Fruit fly (Drosophila melanogaster) whole organism, pupa: ENCODE data around the gene Ccp84Ae.

Source experiments
- CG13204 ChIP-seq: fragments of 200-800 bp; sonication (Bioruptor generic); optimal IDR thresholded peaks from 2 replicates; lab custom pipeline; 2018; ENCODE audit warnings: missing biosample characterization, mild to moderate bottlenecking, missing genetic modification characterization, moderate library complexity
- CG17806 ChIP-seq: fragments of 200-800 bp; sonication (Bioruptor generic); optimal IDR thresholded peaks from 2 replicates; lab custom pipeline; 2018; ENCODE audit warnings: missing biosample characterization, mild to moderate bottlenecking, missing genetic modification characterization, moderate library complexity
- CG34367 ChIP-seq: fragments of 200-800 bp; sonication (Bioruptor generic); optimal IDR thresholded peaks from 2 replicates; lab custom pipeline; 2018; ENCODE audit warnings: missing biosample characterization, mild to moderate bottlenecking, missing genetic modification characterization
- CG8301 ChIP-seq: fragments of 200-800 bp; sonication (Bioruptor generic); optimal IDR thresholded peaks from 2 replicates; lab custom pipeline; 2018; ENCODE audit warnings: missing biosample characterization, mild to moderate bottlenecking, missing genetic modification characterization
- D1 ChIP-seq: fragments of 200-800 bp; sonication (Bioruptor generic); optimal IDR thresholded peaks from 2 replicates; lab custom pipeline; 2018; ENCODE audit warnings: missing biosample characterization, mild to moderate bottlenecking, missing genetic modification characterization, moderate library complexity
- EcR ChIP-seq: fragments of 200-800 bp; sonication (Bioruptor generic); optimal IDR thresholded peaks from 3 replicates; lab custom pipeline; 2019; ENCODE audit warnings: missing biosample characterization, missing genetic modification characterization, mild to moderate bottlenecking, moderate library complexity, missing genetic modification reagents
- Snoo ChIP-seq: fragments of 200-800 bp; sonication (Bioruptor generic); optimal IDR thresholded peaks from 3 replicates; lab custom pipeline; 2017; ENCODE audit warnings: missing biosample characterization, mild to moderate bottlenecking, missing genetic modification characterization, inconsistent platforms
- rn ChIP-seq: fragments of 200-800 bp; sonication (Bioruptor generic); IDR thresholded peaks from 2 replicates; pipeline ENCODE4 v1.3.6; 2022; ENCODE audit warnings: missing biosample characterization, missing genetic modification characterization

dm6 chr3R:6688160-6688559 lies 3.4 kb downstream of the Ccp84Ae start:
- TF ChIP-seq CG34367 (tag; lab: Kevin White, UChicago) (no peak), EcR (no peak), CG13204 (GFP tag; lab: Kevin White, UChicago) (no peak), CG17806 (tag; lab: Kevin White, UChicago) (no peak), CG8301 (no peak), D1 (tag; lab: Kevin White, UChicago) (no peak), rn (GFP tag; lab: Robert Waterston, UW) (no peak), Snoo (no peak)
